Fruit fly (Drosophila melanogaster) whole organism, pupa: Measurements from ENCODE around the gene Ltn1.

ENCODE experiments used
- CG10348 ChIP-seq: fragments of 200-800 bp; sonication (Bioruptor generic); IDR thresholded peaks from 2 replicates; pipeline ENCODE4 v1.3.6; 2022; ENCODE audit warnings: missing biosample characterization, missing genetic modification characterization
- CG12605 ChIP-seq: fragments of 200-800 bp; sonication (Bioruptor generic); IDR thresholded peaks from 2 replicates; pipeline ENCODE4 v1.3.6; 2022; ENCODE audit warnings: missing biosample characterization, missing genetic modification characterization
- CG13204 ChIP-seq: fragments of 200-800 bp; sonication (Bioruptor generic); optimal IDR thresholded peaks from 2 replicates; lab custom pipeline; 2018; ENCODE audit warnings: missing biosample characterization, mild to moderate bottlenecking, missing genetic modification characterization, moderate library complexity
- CG14655 ChIP-seq: fragments of 200-800 bp; sonication (Bioruptor generic); optimal IDR thresholded peaks from 3 replicates; lab custom pipeline; 2017; ENCODE audit warnings: mild to moderate bottlenecking, missing biosample characterization, missing genetic modification reagents, missing genetic modification characterization
- CG15710 ChIP-seq: fragments of 200-800 bp; sonication (Bioruptor generic); optimal IDR thresholded peaks from 2 replicates; lab custom pipeline; 2018; ENCODE audit warnings: missing biosample characterization, mild to moderate bottlenecking, missing genetic modification characterization, moderate library complexity
- CG17806 ChIP-seq: fragments of 200-800 bp; sonication (Bioruptor generic); optimal IDR thresholded peaks from 2 replicates; lab custom pipeline; 2018; ENCODE audit warnings: missing biosample characterization, mild to moderate bottlenecking, missing genetic modification characterization, moderate library complexity
- CG32121 ChIP-seq: fragments of 200-800 bp; sonication (Bioruptor generic); IDR thresholded peaks from 2 replicates; pipeline ENCODE4 v1.3.6; 2022; ENCODE audit warnings: missing biosample characterization, missing genetic modification characterization
- CG34367 ChIP-seq: fragments of 200-800 bp; sonication (Bioruptor generic); optimal IDR thresholded peaks from 2 replicates; lab custom pipeline; 2018; ENCODE audit warnings: missing biosample characterization, mild to moderate bottlenecking, missing genetic modification characterization
- CG4496 ChIP-seq: fragments of 200-800 bp; sonication (Bioruptor generic); IDR thresholded peaks from 3 replicates; pipeline ENCODE4 v1.3.6; 2022; ENCODE audit warnings: missing biosample characterization, missing genetic modification characterization
- CG8159 ChIP-seq: fragments of 200-800 bp; sonication (Bioruptor generic); optimal IDR thresholded peaks from 3 replicates; lab custom pipeline; 2018; ENCODE audit warnings: missing biosample characterization, mild to moderate bottlenecking, missing genetic modification characterization, moderate library complexity
- CG8301 ChIP-seq: fragments of 200-800 bp; sonication (Bioruptor generic); optimal IDR thresholded peaks from 2 replicates; lab custom pipeline; 2018; ENCODE audit warnings: missing biosample characterization, mild to moderate bottlenecking, missing genetic modification characterization
- CG9948 ChIP-seq: fragments of 200-800 bp; sonication (Bioruptor generic); optimal IDR thresholded peaks from 2 replicates; lab custom pipeline; 2018; ENCODE audit warnings: missing biosample characterization, mild to moderate bottlenecking, missing genetic modification characterization, moderate library complexity
- D1 ChIP-seq: fragments of 200-800 bp; sonication (Bioruptor generic); optimal IDR thresholded peaks from 2 replicates; lab custom pipeline; 2018; ENCODE audit warnings: missing biosample characterization, mild to moderate bottlenecking, missing genetic modification characterization, moderate library complexity
- EcR ChIP-seq: fragments of 200-800 bp; sonication (Bioruptor generic); optimal IDR thresholded peaks from 3 replicates; lab custom pipeline; 2019; ENCODE audit warnings: missing biosample characterization, missing genetic modification characterization, mild to moderate bottlenecking, moderate library complexity, missing genetic modification reagents
- Ets98B ChIP-seq: fragments of 200-800 bp; sonication (Bioruptor generic); IDR thresholded peaks from 2 replicates; pipeline ENCODE4 v1.3.6; 2022; ENCODE audit warnings: missing biosample characterization, missing genetic modification characterization
- Pif1A ChIP-seq: fragments of 200-800 bp; sonication (Bioruptor generic); optimal IDR thresholded peaks from 3 replicates; lab custom pipeline; 2016; ENCODE audit warnings: missing biosample characterization, missing genetic modification characterization
- Pif1B ChIP-seq: fragments of 200-800 bp; sonication (Bioruptor generic); optimal IDR thresholded peaks from 3 replicates; lab custom pipeline; 2016; ENCODE audit warnings: missing biosample characterization, missing genetic modification characterization
- Snoo ChIP-seq: fragments of 200-800 bp; sonication (Bioruptor generic); optimal IDR thresholded peaks from 3 replicates; lab custom pipeline; 2017; ENCODE audit warnings: missing biosample characterization, mild to moderate bottlenecking, missing genetic modification characterization, inconsistent platforms
- fd96Ca ChIP-seq: fragments of 200-800 bp; sonication (Bioruptor generic); IDR thresholded peaks from 3 replicates; pipeline ENCODE4 v1.3.6; 2022; ENCODE audit warnings: missing biosample characterization, missing genetic modification characterization
- gl ChIP-seq: fragments of 200-800 bp; sonication (Bioruptor generic); optimal IDR thresholded peaks from 2 replicates; lab custom pipeline; 2018; ENCODE audit warnings: missing biosample characterization, mild to moderate bottlenecking, missing genetic modification characterization
- rn ChIP-seq: fragments of 200-800 bp; sonication (Bioruptor generic); IDR thresholded peaks from 2 replicates; pipeline ENCODE4 v1.3.6; 2022; ENCODE audit warnings: missing biosample characterization, missing genetic modification characterization

Gene Ltn1

DNA sequence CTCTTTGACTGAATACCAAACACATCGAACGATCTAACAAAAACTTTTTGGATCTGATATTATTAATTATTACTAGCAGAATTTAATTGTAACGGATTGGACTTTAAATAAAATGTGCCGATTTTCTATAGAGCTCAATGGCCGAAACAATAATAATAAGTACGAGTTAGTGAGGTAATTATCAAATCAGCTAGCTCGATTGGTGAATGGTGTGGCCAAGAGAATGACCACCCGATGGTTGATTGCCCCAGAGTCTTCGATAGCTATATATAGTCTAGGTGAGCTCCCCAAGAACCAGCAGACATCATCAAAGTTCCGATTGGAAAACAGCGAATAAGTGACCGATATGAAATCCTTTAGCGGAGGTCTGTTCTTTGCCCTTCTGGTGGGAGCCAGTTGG lies 32.7 kb downstream of the Ltn1 start, which contains the start of gene Cpr76Bb:
Cpr76Bb (plus strand) TSS at position 301 of the 400 bp plus-strand sequence.
- TF ChIP-seq CG4496 (GFP tag; lab: Robert Waterston, UW) (no peak), Pif1B (no peak), CG14655 (GFP tag; lab: Kevin White, UChicago) (no peak), CG15710 (tag; lab: Kevin White, UChicago) (no peak), CG12605 (GFP tag; lab: Robert Waterston, UW) (no peak), rn (GFP tag; lab: Robert Waterston, UW) (no peak), CG10348 (no peak), CG9948 (no peak), CG17806 (tag; lab: Kevin White, UChicago) (no peak), Ets98B (no peak), gl (tag; lab: Kevin White, UChicago) (no peak), EcR (no peak), CG8301 (no peak), Snoo (tag; lab: Kevin White, UChicago) (no peak), CG13204 (GFP tag; lab: Kevin White, UChicago) (no peak), CG8159 (tag; lab: Kevin White, UChicago) (no peak)

DNA sequence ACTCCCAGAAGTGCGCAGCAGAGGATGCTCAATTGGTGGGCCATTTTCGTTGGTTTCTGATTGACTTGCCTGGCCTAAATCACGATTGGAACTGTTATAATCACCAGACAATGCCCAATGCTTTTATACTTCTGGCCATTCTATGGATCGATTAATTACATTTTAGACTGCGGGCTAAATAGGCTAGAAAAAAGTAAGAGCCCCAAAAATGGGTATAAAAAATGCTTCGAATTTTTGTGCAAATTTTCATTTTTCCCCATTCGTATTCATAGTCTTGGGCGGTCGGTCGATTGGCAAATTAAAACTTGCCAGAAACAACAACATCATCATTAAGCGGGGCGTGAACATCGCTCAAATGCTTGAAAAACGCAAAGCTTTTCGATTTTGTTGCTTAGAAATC lies 33.9 kb downstream of the Ltn1 start, which contains the start of gene Cpr76Ba:
Cpr76Ba (minus strand) TSS at position 101 of the 400 bp plus-strand sequence.
- TF ChIP-seq Pif1B (no peak), CG32121 (no peak), CG8301 (no peak), fd96Ca (GFP tag; lab: Robert Waterston, UW) (no peak), CG15710 (tag; lab: Kevin White, UChicago) (no peak), Pif1A (GFP tag; lab: Kevin White, UChicago) (no peak), EcR (no peak), CG8159 (tag; lab: Kevin White, UChicago) (no peak), Snoo (tag; lab: Kevin White, UChicago) (no peak), CG13204 (GFP tag; lab: Kevin White, UChicago) (no peak), CG17806 (tag; lab: Kevin White, UChicago) (no peak), gl (tag; lab: Kevin White, UChicago) (no peak), CG12605 (GFP tag; lab: Robert Waterston, UW) (no peak), CG14655 (GFP tag; lab: Kevin White, UChicago) (no peak), D1 (tag; lab: Kevin White, UChicago) (no peak), rn (GFP tag; lab: Robert Waterston, UW) (no peak), CG34367 (tag; lab: Kevin White, UChicago) (no peak), CG9948 (no peak)

DNA sequence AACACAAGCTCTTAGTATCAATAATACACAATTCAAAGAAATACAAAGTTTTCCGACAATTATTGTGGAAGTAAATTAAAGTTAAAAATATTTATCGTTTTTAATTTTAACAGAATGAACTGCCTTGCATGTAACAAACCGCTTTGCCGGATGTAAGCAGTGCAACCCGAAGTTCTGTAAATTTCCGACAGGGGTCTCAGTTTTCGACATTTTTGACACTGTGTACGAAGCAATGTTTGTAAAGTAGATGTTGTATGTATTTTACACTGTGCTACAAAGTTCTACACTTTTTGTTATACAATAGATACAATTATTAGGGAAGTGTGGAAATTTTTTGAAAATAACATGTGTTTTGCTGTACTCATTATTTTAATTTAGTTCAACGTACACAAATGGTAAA lies 35.5 kb downstream of the Ltn1 start:
- TF ChIP-seq Ets98B = peak; percentile 47; the same call in 1 of the 2 replicates
- TF ChIP-seq CG34367 (tag; lab: Kevin White, UChicago) = peak; percentile 28
- TF ChIP-seq Snoo (tag; lab: Kevin White, UChicago) = no peak
- TF ChIP-seq gl (tag; lab: Kevin White, UChicago) = no peak
- TF ChIP-seq CG8301 = no peak
- peak; percentile 85 for TF ChIP-seq CG4496 (GFP tag; lab: Robert Waterston, UW)
- TF ChIP-seq CG13204 (GFP tag; lab: Kevin White, UChicago) = no peak
- TF ChIP-seq D1 (tag; lab: Kevin White, UChicago) = peak; percentile 59
- TF ChIP-seq CG32121 = peak; percentile 32; the same call in 1 of the 2 replicates
- TF ChIP-seq CG15710 (tag; lab: Kevin White, UChicago) = no peak
- TF ChIP-seq CG10348 = no peak
- TF ChIP-seq Pif1A (GFP tag; lab: Kevin White, UChicago) = peak; percentile 37
- TF ChIP-seq rn (GFP tag; lab: Robert Waterston, UW) = peak; percentile 60
- TF ChIP-seq CG14655 (GFP tag; lab: Kevin White, UChicago) = peak; percentile 3
- TF ChIP-seq CG12605 (GFP tag; lab: Robert Waterston, UW) = no peak
- no peak for TF ChIP-seq CG17806 (tag; lab: Kevin White, UChicago)

DNA sequence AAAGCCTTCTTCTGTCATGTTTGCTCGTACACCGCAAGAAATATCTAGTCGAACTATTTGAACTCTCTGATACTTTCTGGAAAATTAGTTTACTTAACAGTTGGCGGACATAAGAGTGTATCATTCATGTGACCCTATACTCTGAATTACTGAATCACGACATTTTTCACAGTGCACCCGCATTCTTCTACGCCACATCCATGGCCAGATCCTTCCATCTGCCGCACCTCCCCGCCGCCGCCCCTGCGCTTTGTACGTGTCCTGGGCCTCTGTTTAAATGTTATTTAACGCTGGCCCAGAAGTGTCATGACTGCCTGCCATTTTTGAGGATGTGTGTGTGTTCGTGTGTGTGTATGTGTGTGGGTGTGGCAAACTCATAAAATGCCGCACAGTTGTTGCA lies 39.4 kb downstream of the Ltn1 start:
- TF ChIP-seq CG17806 (tag; lab: Kevin White, UChicago) (no peak), Pif1A (GFP tag; lab: Kevin White, UChicago) (no peak)

DNA sequence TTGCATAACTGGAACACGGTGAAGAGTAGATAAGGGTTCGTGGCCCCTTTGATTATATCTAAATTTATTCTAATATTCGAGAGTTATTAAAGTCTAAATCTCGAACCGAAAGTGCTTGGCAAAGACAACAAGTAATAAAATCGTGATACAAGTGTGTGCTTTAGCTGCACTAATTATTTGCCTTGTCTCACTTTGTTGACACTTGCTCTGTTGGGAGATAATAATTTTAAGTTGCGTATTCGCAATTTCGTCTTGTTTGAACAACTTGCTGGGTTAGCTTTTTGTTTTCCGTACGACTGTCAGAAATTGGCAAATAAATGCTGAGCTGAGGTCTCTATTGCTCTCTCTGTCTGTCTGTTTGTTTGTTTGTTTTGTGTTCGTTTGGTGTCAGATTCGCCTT lies 47.4 kb downstream of the Ltn1 start:
- no peak for TF ChIP-seq rn (GFP tag; lab: Robert Waterston, UW)
- TF ChIP-seq CG12605 (GFP tag; lab: Robert Waterston, UW) = no peak
- no peak for TF ChIP-seq gl (tag; lab: Kevin White, UChicago)
- no peak for TF ChIP-seq CG4496 (GFP tag; lab: Robert Waterston, UW)
- no peak for TF ChIP-seq Pif1B
- TF ChIP-seq Snoo (tag; lab: Kevin White, UChicago) = no peak
- no peak for TF ChIP-seq CG17806 (tag; lab: Kevin White, UChicago)
- no peak for TF ChIP-seq CG32121
- no peak for TF ChIP-seq D1 (tag; lab: Kevin White, UChicago)
- TF ChIP-seq CG9948 = no peak
- no peak for TF ChIP-seq CG8301
- no peak for TF ChIP-seq CG8159 (tag; lab: Kevin White, UChicago)
- TF ChIP-seq EcR = no peak
- no peak for TF ChIP-seq Pif1A (GFP tag; lab: Kevin White, UChicago)
- TF ChIP-seq Ets98B = no peak
- no peak for TF ChIP-seq CG10348

DNA sequence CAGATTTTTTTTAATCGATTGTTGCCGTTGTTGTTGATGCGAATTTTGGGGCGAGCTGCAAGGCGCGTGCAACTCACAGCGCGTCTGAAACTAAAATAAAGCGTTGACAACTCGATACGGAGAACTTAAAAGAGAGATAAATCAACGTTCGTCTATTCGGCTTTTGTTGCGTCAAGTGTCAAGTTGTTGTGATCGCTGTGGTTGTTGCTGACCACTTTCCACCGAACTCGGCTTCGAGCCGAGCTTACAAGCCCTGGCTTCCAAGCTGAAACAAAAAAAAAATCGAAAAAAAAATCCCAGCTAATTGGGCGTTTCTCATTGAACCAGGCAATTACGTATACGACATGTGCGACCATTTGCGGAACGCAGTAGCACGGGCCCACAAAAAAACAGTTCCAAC lies 48.3 kb downstream of the Ltn1 start, which contains the start of gene CG9452:
CG9452 (minus strand) TSS at position 101 of the 400 bp plus-strand sequence.
- no peak for TF ChIP-seq Ets98B
- TF ChIP-seq CG14655 (GFP tag; lab: Kevin White, UChicago) = no peak
- no peak for TF ChIP-seq Snoo (tag; lab: Kevin White, UChicago)
- no peak for TF ChIP-seq fd96Ca (GFP tag; lab: Robert Waterston, UW)
- no peak for TF ChIP-seq gl (tag; lab: Kevin White, UChicago)
- no peak for TF ChIP-seq CG13204 (GFP tag; lab: Kevin White, UChicago)
- TF ChIP-seq rn (GFP tag; lab: Robert Waterston, UW) = no peak
- no peak for TF ChIP-seq CG8159 (tag; lab: Kevin White, UChicago)
- TF ChIP-seq Pif1B = no peak
- TF ChIP-seq CG34367 (tag; lab: Kevin White, UChicago) = no peak
- TF ChIP-seq CG17806 (tag; lab: Kevin White, UChicago) = no peak
- no peak for TF ChIP-seq D1 (tag; lab: Kevin White, UChicago)
- no peak for TF ChIP-seq EcR
- no peak for TF ChIP-seq CG12605 (GFP tag; lab: Robert Waterston, UW)
- no peak for TF ChIP-seq CG8301
- TF ChIP-seq, all 21 proteins: peak for 0
